Fruit fly (Drosophila melanogaster) whole organism: ENCODE data around the gene Oct-TyrR.

Experiments
- CG8478 ChIP-seq: fragments of >200 bp; optimal IDR thresholded peaks from 2 replicates; lab custom pipeline; 2018; ENCODE audit warnings: inconsistent platforms
- pan ChIP-seq: fragments of >200 bp; optimal IDR thresholded peaks from 2 replicates; lab custom pipeline; 2017
- psq ChIP-seq: fragments of >200 bp; optimal IDR thresholded peaks from 2 replicates; lab custom pipeline; 2017
- usp ChIP-seq: fragments of >200 bp; optimal IDR thresholded peaks from 2 replicates; lab custom pipeline; 2017; ENCODE audit warnings: missing biosample characterization, missing genetic modification characterization, mixed read lengths

DNA sequence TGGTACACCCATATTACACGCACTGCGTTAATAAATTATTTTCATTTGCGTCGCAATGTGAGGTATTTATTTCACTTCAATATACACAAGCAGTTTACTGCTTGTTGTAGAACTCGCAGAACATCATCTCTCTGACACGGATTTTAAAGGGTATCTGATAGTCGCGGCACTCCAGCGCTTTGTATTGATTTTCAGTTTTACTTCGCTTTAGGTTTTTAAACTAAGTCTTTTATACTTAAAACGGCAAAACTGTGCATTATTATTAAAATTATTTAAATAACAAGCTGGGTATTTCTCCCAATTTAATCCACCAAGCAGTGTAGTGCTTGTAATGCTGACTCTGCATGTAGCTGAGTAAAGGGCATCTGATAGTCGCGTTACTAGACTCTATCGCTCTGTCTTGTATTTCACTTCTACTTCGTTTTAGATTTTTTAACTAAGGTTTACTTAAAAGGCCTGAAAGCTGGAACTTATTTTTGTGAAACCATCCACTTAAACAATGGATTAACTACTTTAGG is 48.4 kb downstream of the Oct-TyrR start:
- TF ChIP-seq pan (lab: Kevin White, UChicago) (no peak), psq (lab: Kevin White, UChicago) (no peak), CG8478 (lab: Kevin White, UChicago) (no peak), usp (GFP tag; lab: Kevin White, UChicago) (no peak)
